Worm (Caenorhabditis elegans): ENCODE results near the gene T19C3.7.
A peak's percentile ranks its signal among the peaks of the same experiment; 100 is the strongest.

T19C3.7 gene

DNA sequence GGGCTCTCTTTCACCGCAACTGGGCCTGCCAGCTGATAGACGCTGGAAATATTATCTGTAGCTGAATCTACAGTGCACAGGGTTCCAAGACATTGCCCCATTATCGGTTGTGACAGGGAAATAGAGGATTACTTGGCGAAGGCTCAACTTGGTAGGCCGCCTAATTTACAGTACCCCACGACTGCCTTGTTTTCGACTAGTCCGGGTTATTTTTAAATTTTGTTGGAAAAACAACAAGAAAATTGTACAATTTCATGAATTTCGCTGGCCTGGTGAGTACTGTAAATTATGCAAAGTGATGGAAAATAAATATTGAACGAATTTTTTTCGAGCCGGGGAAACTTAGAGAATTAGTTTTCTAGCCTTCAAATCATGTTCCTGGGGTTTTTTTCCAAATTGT is at the start of gene T19C3.7:
TSS of gene T19C3.7 (minus strand) at position 101 of the 400 bp plus-strand sequence.
- TF ChIP-seq nhr-111 (GFP tag; optimal IDR thresholded peaks at IDR 0.05) = no peak
- no peak for TF ChIP-seq snpc-1.2 (GFP tag; IDR thresholded peaks at IDR 0.05)
- no peak for TF ChIP-seq F10B5.3 (tag; optimal IDR thresholded peaks at IDR 0.05)
- no peak for TF ChIP-seq ceh-28 (tag; optimal IDR thresholded peaks at IDR 0.05)
- no peak for TF ChIP-seq cey-2 (tag; optimal IDR thresholded peaks at IDR 0.05; ENCODE audit: borderline replicate concordance, insufficient read depth)
- TF ChIP-seq unc-39 (tag; optimal IDR thresholded peaks at IDR 0.05) = no peak
- TF ChIP-seq nhr-237 (tag; optimal IDR thresholded peaks at IDR 0.05) = no peak

DNA sequence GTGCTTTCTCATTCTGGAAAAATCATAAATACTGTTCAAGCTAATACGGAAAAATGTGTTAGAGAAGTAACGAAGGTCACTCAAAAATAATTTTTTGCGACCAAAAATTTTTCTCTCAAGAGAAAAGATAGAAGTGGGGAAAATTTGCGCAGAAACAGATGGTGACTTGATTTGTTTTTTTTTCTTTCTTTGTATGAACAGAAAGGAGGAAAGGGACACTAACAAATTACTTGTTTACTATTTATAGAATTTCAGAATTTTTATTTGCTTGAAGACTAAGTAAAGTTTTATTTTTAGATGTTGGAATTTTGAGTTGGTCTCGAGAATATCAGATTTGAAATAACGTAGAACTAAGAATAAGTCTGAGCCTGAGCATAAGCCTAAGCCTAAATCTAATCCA is 47.4 kb upstream of the T19C3.7 start, which contains the start of gene W02B3.4:
TSS of gene W02B3.4 (minus strand) at position 101 of the 400 bp plus-strand sequence.
- TF ChIP-seq ces-1 (GFP tag; optimal IDR thresholded peaks at IDR 0.05) (no peak), daf-12 (tag; optimal IDR thresholded peaks at IDR 0.05) (no peak), hmg-1.1 (GFP tag; IDR thresholded peaks at IDR 0.05) (no peak), ceh-20 (GFP tag; IDR thresholded peaks at IDR 0.05) (no peak), aha-1 (tag) (peak; percentile 73), ceh-82 (tag; optimal IDR thresholded peaks at IDR 0.05) (no peak), unc-62 (GFP tag; optimal IDR thresholded peaks at IDR 0.05 in 1 of 2) (peak in 1 of 2 experiments; percentile 84), unc-62 (tag; optimal IDR thresholded peaks at IDR 0.05) (no peak)

DNA sequence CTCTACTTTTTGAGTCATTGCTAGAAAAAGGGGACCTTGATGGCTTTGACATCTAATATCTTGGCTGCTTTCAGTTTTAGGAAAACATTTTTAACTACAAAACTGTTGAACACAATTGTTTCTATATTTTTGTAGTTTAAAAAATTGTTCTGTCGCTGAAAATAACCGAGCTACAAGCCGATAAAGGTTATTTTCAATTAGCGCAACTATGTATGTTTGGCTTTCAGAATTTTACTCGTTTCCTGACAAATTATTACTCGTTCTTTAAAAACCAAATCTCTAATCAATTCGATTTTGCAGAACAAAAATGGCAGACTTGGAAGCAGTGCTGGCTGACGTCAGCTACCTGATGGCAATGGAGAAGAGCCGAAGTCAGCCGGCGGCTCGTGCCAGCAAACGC is 39.9 kb upstream of the T19C3.7 start, which contains the start of gene grk-2:
TSS of gene grk-2 (plus strand) at position 301 of the 400 bp plus-strand sequence.
- TF ChIP-seq egl-27 (tag; optimal IDR thresholded peaks at IDR 0.05) (no peak), lin-39 (tag; optimal IDR thresholded peaks at IDR 0.05) (no peak), zip-2 (tag; optimal IDR thresholded peaks at IDR 0.05) (no peak), mdl-1 (tag; optimal IDR thresholded peaks at IDR 0.05) (no peak)

DNA sequence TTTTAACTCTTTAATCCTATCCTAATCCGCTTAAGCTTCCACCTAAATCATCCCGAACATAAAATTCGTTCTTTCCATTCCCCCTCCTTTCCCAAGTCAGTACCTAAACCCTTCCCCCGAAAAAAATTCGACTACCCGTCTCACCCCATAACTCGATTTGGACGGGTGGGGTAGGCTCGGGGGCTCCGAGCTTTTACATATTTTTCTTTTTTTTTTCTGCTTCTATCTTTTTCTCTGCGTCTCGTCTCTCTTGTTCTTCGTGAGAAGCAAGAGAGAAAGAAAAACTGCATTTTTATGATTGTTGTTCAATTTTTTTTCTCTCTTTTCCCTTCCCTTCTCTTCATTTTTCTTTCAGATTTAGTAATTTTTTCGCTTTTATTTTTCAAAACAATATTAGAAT is 39.4 kb upstream of the T19C3.7 start:
- TF ChIP-seq zag-1 (tag; optimal IDR thresholded peaks at IDR 0.05) (no peak), vab-7 (GFP tag; IDR thresholded peaks at IDR 0.05) (no peak), jun-1 (tag; optimal IDR thresholded peaks at IDR 0.05) (no peak), dmd-9 (GFP tag; IDR thresholded peaks at IDR 0.05) (no peak), lin-39 (tag; optimal IDR thresholded peaks at IDR 0.05) (no peak), ces-1 (GFP tag; optimal IDR thresholded peaks at IDR 0.05) (peak; percentile 76), egl-43 (GFP tag; IDR thresholded peaks at IDR 0.05) (0 out of 2 replicates have a peak, but pooled peaks have one; percentile 15), F26F4.8 (GFP tag; conservative IDR thresholded peaks at IDR 0.05) (no peak), mep-1 (tag; optimal IDR thresholded peaks at IDR 0.05) (peak; percentile 44), F44E2.7 (GFP tag; IDR thresholded peaks at IDR 0.05) (no peak), nhr-111 (GFP tag; optimal IDR thresholded peaks at IDR 0.05) (no peak), pha-4 (GFP tag; IDR thresholded peaks at IDR 0.05) (no peak), pha-4 (tag; optimal IDR thresholded peaks at IDR 0.05) (no peak), lir-3 (tag; optimal IDR thresholded peaks at IDR 0.05) (no peak), ZK337.2 (GFP tag; IDR thresholded peaks at IDR 0.05) (no peak), T20F7.1 (GFP tag; optimal IDR thresholded peaks at IDR 0.05) (no peak), tag-97 (GFP tag; IDR thresholded peaks at IDR 0.05) (no peak), rbr-2 (tag; optimal IDR thresholded peaks at IDR 0.05) (peak; percentile 14), ctbp-1 (GFP tag; IDR thresholded peaks at IDR 0.05) (peak; percentile 70), lin-15B (tag; optimal IDR thresholded peaks at IDR 0.05) (no peak), nhr-28 (tag; optimal IDR thresholded peaks at IDR 0.05) (no peak), ceh-28 (tag; optimal IDR thresholded peaks at IDR 0.05) (no peak), fkh-10 (GFP tag; optimal IDR thresholded peaks at IDR 0.05) (peak; percentile 63), mdl-1 (tag; optimal IDR thresholded peaks at IDR 0.05) (no peak), hlh-11 (tag; optimal IDR thresholded peaks at IDR 0.05) (no peak), T26A8.4 (GFP tag; IDR thresholded peaks at IDR 0.05) (no peak), ceh-62 (tag; optimal IDR thresholded peaks at IDR 0.05) (no peak), attf-4 (tag; optimal IDR thresholded peaks at IDR 0.05) (no peak), Y75B8A.6 (GFP tag; IDR thresholded peaks at IDR 0.05) (no peak), mdt-29 (GFP tag; IDR thresholded peaks at IDR 0.05) (no peak), duxl-1 (tag; optimal IDR thresholded peaks at IDR 0.05; ENCODE audit: poor library complexity) (no peak), daf-19 (GFP tag; conservative IDR thresholded peaks at IDR 0.05) (no peak), egl-27 (tag; optimal IDR thresholded peaks at IDR 0.05) (no peak), lsy-2 (tag; optimal IDR thresholded peaks at IDR 0.05) (no peak)

All from whole organism, L4 larva.